Fruit fly (Drosophila melanogaster): Measurements from ENCODE around the gene Unc50.

Unc50 gene

DNA sequence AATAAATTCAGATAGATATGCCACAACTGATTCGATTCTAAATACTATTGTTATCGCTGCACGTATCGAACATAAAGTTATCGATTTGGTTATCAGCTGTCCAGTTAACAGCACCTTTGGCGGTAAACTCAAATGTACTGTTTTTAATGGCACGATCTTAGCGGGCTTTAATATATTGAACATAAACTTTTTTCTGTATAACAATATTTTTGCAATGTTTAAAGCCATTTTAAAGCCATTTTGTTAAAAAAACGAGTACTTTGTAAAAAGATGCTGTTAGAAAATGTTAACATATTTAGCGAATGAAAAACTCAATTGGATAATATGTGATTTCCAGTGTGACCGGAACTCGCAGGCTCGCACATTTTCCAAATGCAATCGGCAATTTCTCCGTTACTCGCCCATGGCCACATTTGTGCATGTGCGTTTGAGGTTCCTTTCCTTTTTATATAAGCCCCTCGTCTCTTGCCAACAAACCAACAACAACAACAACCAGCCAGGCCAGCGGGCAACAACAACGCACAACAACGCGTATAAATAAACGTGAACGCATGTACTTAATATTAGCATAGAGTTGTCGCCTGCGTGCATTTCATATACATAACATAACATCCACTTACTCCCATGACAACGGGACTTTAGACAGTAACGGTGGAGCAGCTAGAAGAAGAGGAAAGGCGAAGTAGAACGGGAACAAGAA lies 39.6 kb upstream of the Unc50 start, which contains the start of gene TMEM216:
TMEM216 (plus strand) TSS at position 393 of the 700 bp plus-strand sequence.
- TF ChIP-seq fd96Ca (GFP tag; IDR thresholded peaks at IDR 0.05) (no peak), EcR (GFP tag; optimal IDR thresholded peaks at IDR 0.05) (peak; percentile 2), CG4496 (GFP tag; IDR thresholded peaks at IDR 0.05) (0 out of 3 replicates have a peak, but pooled peaks have one; percentile 17), gl (tag; optimal IDR thresholded peaks at IDR 0.05) (peak; percentile 28)

dm6 chr3R:8715371-8715770 lies 39.0 kb upstream of the Unc50 start:
- TF ChIP-seq CG34367 (tag; optimal IDR thresholded peaks at IDR 0.05) (no peak), CG12605 (GFP tag; IDR thresholded peaks at IDR 0.05) (peak; percentile 55; the same call in 1 of the 2 replicates), CG8301 (tag; optimal IDR thresholded peaks at IDR 0.05) (no peak)

dm6 chr3R:8712722-8713131 lies 36.3 kb upstream of the Unc50 start, which contains the start of gene CG8112:
CG8112 (plus strand) TSS chr3R:8712933.
- TF ChIP-seq CG8301 (tag; optimal IDR thresholded peaks at IDR 0.05), result no peak
- no peak for TF ChIP-seq D1 (tag; optimal IDR thresholded peaks at IDR 0.05)
- TF ChIP-seq CG13204 (GFP tag; optimal IDR thresholded peaks at IDR 0.05), result no peak
- peak; percentile 30 for TF ChIP-seq Snoo (tag; optimal IDR thresholded peaks at IDR 0.05)
- TF ChIP-seq Ets98B (GFP tag; IDR thresholded peaks at IDR 0.05), result peak; percentile 20; the same call in 1 of the 2 replicates
- no peak for TF ChIP-seq fd96Ca (GFP tag; IDR thresholded peaks at IDR 0.05)
- TF ChIP-seq CG14655 (GFP tag; optimal IDR thresholded peaks at IDR 0.05), result no peak
- peak; percentile 5 for TF ChIP-seq CG17806 (tag; optimal IDR thresholded peaks at IDR 0.05)
- TF ChIP-seq gl (tag; optimal IDR thresholded peaks at IDR 0.05), result no peak
- peak; percentile 12; the same call in 1 of the 3 replicates for TF ChIP-seq CG4496 (GFP tag; IDR thresholded peaks at IDR 0.05)
- TF ChIP-seq CG9948 (tag; optimal IDR thresholded peaks at IDR 0.05), result no peak
- TF ChIP-seq EcR (GFP tag; optimal IDR thresholded peaks at IDR 0.05), result no peak
- no peak for TF ChIP-seq Pif1A (GFP tag; optimal IDR thresholded peaks at IDR 0.05)
- TF ChIP-seq rn (GFP tag; IDR thresholded peaks at IDR 0.05), result no peak
- TF ChIP-seq CG12605 (GFP tag; IDR thresholded peaks at IDR 0.05), result 0 out of 2 replicates have a peak, but pooled peaks have one; percentile 9
- peak; percentile 25 for TF ChIP-seq CG15710 (tag; optimal IDR thresholded peaks at IDR 0.05)
- TF ChIP-seq CG8159 (tag; optimal IDR thresholded peaks at IDR 0.05), result peak; percentile 23
- TF ChIP-seq CG34367 (tag; optimal IDR thresholded peaks at IDR 0.05), result no peak
- TF ChIP-seq CG10348 (GFP tag; IDR thresholded peaks at IDR 0.05), result no peak
- peak; percentile 38 for TF ChIP-seq Pif1B (GFP tag; optimal IDR thresholded peaks at IDR 0.05)
- no peak for TF ChIP-seq CG32121 (GFP tag; IDR thresholded peaks at IDR 0.05)

DNA sequence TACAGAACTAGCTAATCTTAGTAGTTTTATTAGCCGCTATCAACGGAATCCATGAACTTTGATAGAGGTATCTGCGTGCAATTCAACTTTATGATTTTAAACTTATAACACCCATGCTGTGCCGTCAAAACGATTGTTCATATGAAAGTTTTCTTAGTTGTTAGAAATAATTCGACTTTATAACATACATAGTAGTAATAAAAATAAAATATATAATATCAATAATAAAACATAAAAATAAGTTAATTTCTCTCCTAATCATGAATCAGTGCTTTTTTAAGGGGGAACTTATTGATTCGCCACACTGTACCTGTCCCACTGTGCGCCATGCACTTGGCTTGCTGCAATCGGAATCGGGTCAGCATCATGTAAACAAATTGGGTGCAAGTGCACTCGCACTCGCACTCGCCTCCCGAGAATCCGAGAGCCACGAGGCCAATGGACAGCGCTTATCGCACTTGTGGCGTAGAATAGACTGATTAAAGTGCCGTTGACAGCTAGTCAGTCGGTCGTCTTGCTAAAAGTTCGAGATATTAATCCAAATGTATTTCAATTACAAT lies 35.6 kb upstream of the Unc50 start:
- TF ChIP-seq Ets98B (GFP tag; IDR thresholded peaks at IDR 0.05) (peak; percentile 59), CG10348 (GFP tag; IDR thresholded peaks at IDR 0.05) (no peak), CG8301 (tag; optimal IDR thresholded peaks at IDR 0.05) (no peak), Pif1B (GFP tag; optimal IDR thresholded peaks at IDR 0.05) (no peak), CG8159 (tag; optimal IDR thresholded peaks at IDR 0.05) (peak; percentile 14), Pif1A (GFP tag; optimal IDR thresholded peaks at IDR 0.05) (no peak), CG32121 (GFP tag; IDR thresholded peaks at IDR 0.05) (peak; percentile 50), CG4496 (GFP tag; IDR thresholded peaks at IDR 0.05) (peak; percentile 28; the same call in 1 of the 3 replicates), CG17806 (tag; optimal IDR thresholded peaks at IDR 0.05) (no peak), D1 (tag; optimal IDR thresholded peaks at IDR 0.05) (no peak), EcR (GFP tag; optimal IDR thresholded peaks at IDR 0.05) (peak; percentile 95), fd96Ca (GFP tag; IDR thresholded peaks at IDR 0.05) (peak; percentile 45; the same call in 1 of the 3 replicates), CG14655 (GFP tag; optimal IDR thresholded peaks at IDR 0.05) (peak; percentile 19), Snoo (tag; optimal IDR thresholded peaks at IDR 0.05) (no peak), CG9948 (tag; optimal IDR thresholded peaks at IDR 0.05) (no peak)

- peak; percentile 12 for TF ChIP-seq CG8159 (tag; optimal IDR thresholded peaks at IDR 0.05)
- TF ChIP-seq rn (GFP tag; IDR thresholded peaks at IDR 0.05), result no peak
Observed at dm6 chr3R:8707166-8707565, 30.8 kb upstream of the Unc50 start.

DNA sequence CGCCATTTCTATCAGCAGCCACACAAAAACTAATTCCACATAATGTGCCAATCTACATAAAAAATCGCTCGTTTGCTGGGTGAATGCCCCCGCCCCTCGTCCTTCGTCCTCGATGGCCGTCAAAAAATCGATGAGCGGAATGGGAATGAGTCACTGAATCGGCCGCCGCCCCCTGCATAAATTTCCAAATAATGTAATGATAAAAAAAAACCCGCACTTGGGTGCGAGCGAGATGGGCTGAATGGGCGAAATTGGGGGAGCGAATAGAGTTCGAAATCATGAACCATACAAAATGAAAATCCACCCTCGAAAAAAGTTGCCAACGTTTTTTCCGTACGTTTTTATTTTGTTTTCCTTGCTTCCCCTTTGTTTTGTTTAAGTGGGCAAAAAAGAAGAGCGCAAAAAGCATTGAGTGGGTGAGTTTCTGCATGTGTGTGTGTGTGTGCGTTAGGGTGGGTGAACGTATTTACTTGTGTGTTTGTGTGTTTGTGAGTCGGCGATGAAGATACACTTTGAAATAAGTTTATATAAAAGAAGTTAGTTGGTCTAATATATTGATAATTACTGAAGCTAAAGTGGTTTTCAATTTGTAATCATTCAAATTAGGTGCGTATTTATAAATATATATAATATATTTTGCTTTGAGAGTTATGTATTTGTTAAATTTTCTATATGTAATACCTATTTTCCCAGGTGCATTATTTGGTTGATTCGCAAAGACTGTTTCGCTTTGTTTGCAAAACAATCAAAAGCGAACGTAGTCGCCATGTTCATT lies 29.1 kb upstream of the Unc50 start:
- TF ChIP-seq rn (GFP tag; IDR thresholded peaks at IDR 0.05) (no peak), CG13204 (GFP tag; optimal IDR thresholded peaks at IDR 0.05) (peak; percentile 30), gl (tag; optimal IDR thresholded peaks at IDR 0.05) (peak; percentile 78), Pif1A (GFP tag; optimal IDR thresholded peaks at IDR 0.05) (peak; percentile 33), CG14655 (GFP tag; optimal IDR thresholded peaks at IDR 0.05) (peak; percentile 38), Ets98B (GFP tag; IDR thresholded peaks at IDR 0.05) (no peak), Snoo (tag; optimal IDR thresholded peaks at IDR 0.05) (no peak), CG12605 (GFP tag; IDR thresholded peaks at IDR 0.05) (peak; percentile 57; the same call in 1 of the 2 replicates), CG4496 (GFP tag; IDR thresholded peaks at IDR 0.05) (no peak), D1 (tag; optimal IDR thresholded peaks at IDR 0.05) (no peak), fd96Ca (GFP tag; IDR thresholded peaks at IDR 0.05) (no peak), Pif1B (GFP tag; optimal IDR thresholded peaks at IDR 0.05) (peak; percentile 13), EcR (GFP tag; optimal IDR thresholded peaks at IDR 0.05) (no peak), CG8301 (tag; optimal IDR thresholded peaks at IDR 0.05) (no peak), CG34367 (tag; optimal IDR thresholded peaks at IDR 0.05) (peak; percentile 36), CG9948 (tag; optimal IDR thresholded peaks at IDR 0.05) (no peak), CG17806 (tag; optimal IDR thresholded peaks at IDR 0.05) (no peak), CG8159 (tag; optimal IDR thresholded peaks at IDR 0.05) (peak; percentile 53), CG32121 (GFP tag; IDR thresholded peaks at IDR 0.05) (no peak), CG15710 (tag; optimal IDR thresholded peaks at IDR 0.05) (no peak), CG10348 (GFP tag; IDR thresholded peaks at IDR 0.05) (no peak)

Data from whole organism, pupa.